Fruit fly (Drosophila melanogaster) whole organism: Measurements from ENCODE around the gene CG15403.

ENCODE experiments used
- CG8478 ChIP-seq: fragments of >200 bp; optimal IDR thresholded peaks from 2 replicates; lab custom pipeline; 2018; ENCODE audit warnings: inconsistent platforms
- Dll ChIP-seq: fragments of >200 bp; optimal IDR thresholded peaks from 2 replicates; lab custom pipeline; 2017
- EcR ChIP-seq, 2 experiments: fragments of >200 bp; optimal IDR thresholded peaks; 2 replicates each; lab custom pipeline; 2017; ENCODE audit warnings: missing biosample characterization in 2 of 2, missing genetic modification characterization in 2 of 2, missing genetic modification reagents in 2 of 2
- pan ChIP-seq: fragments of >200 bp; optimal IDR thresholded peaks from 2 replicates; lab custom pipeline; 2017
- psq ChIP-seq: fragments of >200 bp; optimal IDR thresholded peaks from 2 replicates; lab custom pipeline; 2017
- usp ChIP-seq: fragments of >200 bp; optimal IDR thresholded peaks from 2 replicates; lab custom pipeline; 2017; ENCODE audit warnings: missing biosample characterization, missing genetic modification characterization, mixed read lengths

The CG15403 gene

DNA sequence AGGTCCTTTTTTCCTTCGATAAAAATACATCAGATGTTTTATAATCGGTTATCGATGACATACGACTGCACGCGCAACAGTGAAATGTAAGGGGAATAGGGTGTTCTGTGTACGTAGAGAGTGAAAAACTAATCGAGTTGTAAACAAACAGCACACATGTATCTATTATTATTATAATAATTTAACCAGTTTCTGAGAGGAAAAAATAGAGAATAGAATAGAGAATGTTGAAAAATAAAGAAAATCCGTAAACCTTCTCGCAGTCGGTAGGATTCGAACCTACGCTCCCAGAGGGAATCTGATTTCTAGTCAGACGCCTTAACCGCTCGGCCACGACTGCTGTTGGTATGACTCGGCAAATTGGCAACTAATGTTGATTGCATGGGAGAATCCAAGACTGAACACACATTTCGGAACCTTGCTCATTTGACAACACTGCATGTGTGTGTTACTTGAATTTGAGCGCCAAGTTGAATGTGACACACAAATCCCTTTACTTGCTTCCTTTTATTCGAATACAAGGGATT lies 44.4 kb downstream of the CG15403 start:
- no peak for TF ChIP-seq psq (lab: Kevin White, UChicago)
- TF ChIP-seq Dll (lab: Kevin White, UChicago): no peak
- TF ChIP-seq EcR (GFP tag; optimal IDR thresholded peaks at IDR 0.05; lab: Kevin White, UChicago): no peak
- no peak for TF ChIP-seq pan (lab: Kevin White, UChicago)
- TF ChIP-seq CG8478 (lab: Kevin White, UChicago): no peak
- no peak for TF ChIP-seq usp (GFP tag; lab: Kevin White, UChicago)

DNA sequence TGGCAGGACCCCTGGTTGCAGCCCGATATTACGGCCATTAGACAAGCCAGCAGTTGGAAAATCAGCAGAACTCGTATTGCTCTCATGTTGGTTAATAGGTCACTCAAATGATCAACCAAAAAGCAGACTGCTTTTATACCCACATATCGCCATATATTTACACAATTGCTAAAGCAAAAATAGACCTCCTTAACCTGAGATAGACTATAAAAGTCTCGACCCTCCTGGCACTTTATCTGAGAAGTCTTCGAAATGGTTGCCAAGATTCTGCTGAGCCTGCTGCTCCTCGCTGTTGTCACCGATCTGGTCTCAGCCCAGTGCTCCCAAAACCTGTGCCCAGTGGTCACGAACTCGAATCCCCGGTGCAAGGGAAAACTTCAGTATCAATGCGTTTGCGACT lies 45.3 kb downstream of the CG15403 start, which contains the start of the genes CG31698 and CG15404:
Gene CG31698, minus strand, starts transcription at position 101 of the 400 bp plus-strand sequence.
Gene CG15404, plus strand, starts transcription at position 233 of the 400 bp plus-strand sequence.
- TF ChIP-seq EcR (GFP tag; optimal IDR thresholded peaks at IDR 0.05; lab: Kevin White, UChicago) (no peak), CG8478 (lab: Kevin White, UChicago) (no peak), pan (lab: Kevin White, UChicago) (no peak), usp (GFP tag; lab: Kevin White, UChicago) (no peak), psq (lab: Kevin White, UChicago) (no peak), Dll (lab: Kevin White, UChicago) (no peak)
